Fruit fly (Drosophila melanogaster) Kc167 (cell line): ENCODE data around the gene CG5509.

Source experiments
- Myc ChIP-seq: fragments of >200 bp; optimal IDR thresholded peaks from 2 replicates; lab custom pipeline; 2017; ENCODE audit warnings: missing external identifiers
- Sin3A ChIP-seq: fragments of >200 bp; optimal IDR thresholded peaks from 2 replicates; lab custom pipeline; 2018; ENCODE audit warnings: missing external identifiers
- h ChIP-seq: fragments of >200 bp; optimal IDR thresholded peaks from 3 replicates; lab custom pipeline; 2018; ENCODE audit warnings: missing external identifiers
- insv ChIP-seq: fragments of >200 bp; optimal IDR thresholded peaks from 3 replicates; lab custom pipeline; 2018; ENCODE audit warnings: missing external identifiers
- psq ChIP-seq: fragments of >200 bp; optimal IDR thresholded peaks from 2 replicates; lab custom pipeline; 2017; ENCODE audit warnings: missing external identifiers
- ttk ChIP-seq: sonication (Bioruptor generic); optimal IDR thresholded peaks from 2 replicates; lab custom pipeline; 2017; ENCODE audit warnings: missing external identifiers

CG5509 gene

dm6 chr3R:12451888-12452514 lies at the start of gene CG5509:
Gene CG5509, plus strand, starts transcription at chr3R:12452464.
- TF ChIP-seq Myc (lab: Kevin White, UChicago): no peak
- no peak for TF ChIP-seq Sin3A (lab: Kevin White, UChicago)
- TF ChIP-seq psq: no peak

- TF ChIP-seq Myc (lab: Kevin White, UChicago): no peak
- no peak for TF ChIP-seq h (lab: Kevin White, UChicago)
- TF ChIP-seq insv (lab: Kevin White, UChicago): no peak
- no peak for TF ChIP-seq Sin3A (lab: Kevin White, UChicago)
- no peak for TF ChIP-seq psq
- TF ChIP-seq ttk (lab: Kevin White, UChicago): no peak
Measured at dm6 chr3R:12402935-12403334, 49.3 kb upstream of the CG5509 start.

DNA sequence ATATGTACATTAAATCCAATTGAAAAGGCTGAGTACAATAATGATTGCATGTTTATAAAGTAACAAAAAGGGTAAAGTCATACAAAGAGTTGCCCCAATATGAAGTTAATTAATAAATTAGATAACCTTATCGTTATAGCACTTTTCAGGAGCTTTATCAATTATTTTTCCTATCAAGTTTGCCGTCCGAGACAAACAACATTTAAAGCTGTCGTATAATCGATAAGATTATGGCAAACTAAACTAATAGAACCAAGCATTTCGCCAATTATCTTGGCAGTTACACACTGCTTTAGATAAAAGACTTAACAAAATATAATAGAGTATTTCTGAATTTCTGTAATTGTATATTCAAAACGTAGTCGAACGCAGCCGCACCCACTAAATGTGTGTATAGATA lies 47.1 kb upstream of the CG5509 start:
- no peak for TF ChIP-seq Sin3A (lab: Kevin White, UChicago)
- TF ChIP-seq Myc (lab: Kevin White, UChicago): no peak
- TF ChIP-seq insv (lab: Kevin White, UChicago): no peak
- TF ChIP-seq psq: no peak
- no peak for TF ChIP-seq ttk (lab: Kevin White, UChicago)
- no peak for TF ChIP-seq h (lab: Kevin White, UChicago)

- no peak for TF ChIP-seq Sin3A (lab: Kevin White, UChicago)
- no peak for TF ChIP-seq Myc (lab: Kevin White, UChicago)
- no peak for TF ChIP-seq h (lab: Kevin White, UChicago)
- TF ChIP-seq psq: no peak
- no peak for TF ChIP-seq ttk (lab: Kevin White, UChicago)
Measured at dm6 chr3R:12405928-12406234, 46.4 kb upstream of the CG5509 start, which contains the start of gene Cyp9f2. Gene Cyp9f2, minus strand, starts transcription at chr3R:12406028.

dm6 chr3R:12406235-12407196 lies 45.7 kb upstream of the CG5509 start, which contains the start of gene CG5167:
Gene CG5167, plus strand, starts transcription at chr3R:12406532.
- TF ChIP-seq psq: no peak
- no peak for TF ChIP-seq ttk (lab: Kevin White, UChicago)
- TF ChIP-seq Myc (lab: Kevin White, UChicago): no peak
- TF ChIP-seq h (lab: Kevin White, UChicago): no peak
- TF ChIP-seq Sin3A (lab: Kevin White, UChicago): no peak
- no peak for TF ChIP-seq insv (lab: Kevin White, UChicago)

DNA sequence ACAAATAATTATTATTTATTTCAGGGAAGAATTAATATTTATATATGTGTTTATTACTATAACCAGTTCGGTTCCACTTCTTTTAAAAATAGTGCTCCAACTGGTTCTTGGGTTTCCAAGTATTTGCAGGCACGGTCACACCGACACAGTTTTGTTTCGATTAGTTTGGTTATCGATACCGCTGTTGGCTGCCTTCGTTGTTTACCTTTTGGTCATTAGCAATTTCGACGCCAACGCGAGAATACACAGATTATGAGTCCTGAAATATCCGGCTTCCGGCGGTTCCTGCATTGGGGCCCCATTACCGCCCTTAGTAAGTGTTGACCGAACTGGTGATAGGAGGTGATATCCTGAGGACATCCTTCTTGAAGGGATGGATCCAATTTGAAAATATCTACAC lies 44.1 kb upstream of the CG5509 start, which contains the start of gene CG5196:
CG5196 (plus strand) TSS at position 157 of the 400 bp plus-strand sequence.
- TF ChIP-seq h (lab: Kevin White, UChicago) (no peak), psq (no peak), Sin3A (lab: Kevin White, UChicago) (no peak), Myc (lab: Kevin White, UChicago) (no peak), ttk (lab: Kevin White, UChicago) (no peak), insv (lab: Kevin White, UChicago) (no peak)

DNA sequence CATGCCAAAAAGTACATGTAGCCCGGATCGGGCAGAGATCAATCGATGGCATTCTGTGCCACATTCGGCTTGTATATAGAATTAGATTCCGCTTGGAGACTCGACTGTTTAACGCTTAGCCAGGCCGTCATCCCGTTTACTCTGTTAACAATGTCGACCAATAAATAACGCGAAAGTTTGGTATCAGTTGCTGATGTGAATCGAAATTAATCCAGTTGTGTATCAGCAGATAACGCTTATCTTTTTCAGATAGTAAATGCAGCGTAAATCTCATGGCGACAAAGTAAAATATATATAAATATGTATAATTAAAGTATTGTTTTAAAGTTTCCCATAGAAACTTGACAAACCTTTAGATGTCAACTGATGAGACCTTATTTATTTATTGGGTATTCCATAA lies 40.8 kb upstream of the CG5509 start:
- TF ChIP-seq Myc (lab: Kevin White, UChicago) (no peak), Sin3A (lab: Kevin White, UChicago) (no peak), psq (no peak), h (lab: Kevin White, UChicago) (no peak), insv (lab: Kevin White, UChicago) (no peak), ttk (lab: Kevin White, UChicago) (no peak)

- TF ChIP-seq ttk (lab: Kevin White, UChicago) (no peak), insv (lab: Kevin White, UChicago) (no peak), Myc (lab: Kevin White, UChicago) (no peak), Sin3A (lab: Kevin White, UChicago) (no peak), psq (no peak), h (lab: Kevin White, UChicago) (no peak)
Measured at dm6 chr3R:12413274-12413958, 38.8 kb upstream of the CG5509 start, which contains the start of the genes Dip-C and pps. Gene Dip-C, minus strand, starts transcription at chr3R:12413759. Gene pps, plus strand, starts transcription at chr3R:12413828.

DNA sequence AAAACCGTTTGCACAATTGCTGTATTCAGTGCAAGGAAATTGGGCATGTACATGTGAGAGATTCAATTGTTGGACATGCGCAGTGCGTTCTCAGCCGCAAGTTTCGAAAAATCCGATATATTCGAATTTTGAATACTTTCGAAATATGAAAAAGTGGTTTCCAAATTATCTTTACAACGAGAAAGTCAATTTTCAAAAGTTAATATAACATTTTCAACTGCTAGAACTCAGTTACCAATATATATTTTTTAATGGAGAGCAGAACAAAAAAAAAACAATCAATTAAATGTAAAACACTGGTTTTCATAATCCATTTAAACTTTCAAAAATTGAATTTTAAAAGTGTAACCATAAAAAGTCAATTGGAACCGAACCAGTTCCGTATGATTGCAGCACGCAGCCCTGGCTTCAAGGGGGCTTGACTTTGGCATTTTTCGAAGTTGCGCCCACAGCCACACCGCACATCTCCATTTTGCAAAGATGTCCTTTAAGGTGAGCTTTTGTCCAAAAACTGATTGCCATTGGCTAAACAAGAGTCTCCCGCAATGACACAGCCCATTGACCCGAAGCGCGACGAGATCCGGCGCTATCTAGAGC lies 29.8 kb upstream of the CG5509 start, which contains the start of the genes Scgbeta and CG17202:
Scgbeta (minus strand) TSS at position 51 of the 597 bp plus-strand sequence.
CG17202 (plus strand) TSS at position 390 of the 597 bp plus-strand sequence.
- TF ChIP-seq insv (lab: Kevin White, UChicago) (no peak), h (lab: Kevin White, UChicago) (no peak), ttk (lab: Kevin White, UChicago) (no peak), Myc (lab: Kevin White, UChicago) (no peak), psq (no peak)

DNA sequence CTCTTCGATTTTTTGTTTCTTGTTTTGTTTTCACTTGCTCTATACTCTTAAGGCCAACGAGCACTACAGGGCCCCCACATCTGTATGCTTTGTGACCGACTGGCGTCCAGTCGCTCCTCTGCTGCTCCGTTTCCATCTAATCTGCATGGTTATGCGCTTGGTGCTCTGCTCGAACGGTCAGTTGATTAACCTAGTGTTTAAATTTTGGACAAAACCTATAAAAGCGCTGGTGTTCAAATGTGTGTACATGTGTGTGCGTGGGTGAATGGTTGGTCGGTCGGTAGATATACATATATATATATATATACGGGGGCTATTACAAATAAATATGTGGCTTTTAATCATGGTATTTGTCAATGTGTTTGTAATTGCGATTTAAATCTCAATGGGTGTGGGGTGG lies 28.3 kb upstream of the CG5509 start:
- no peak for TF ChIP-seq psq
- TF ChIP-seq Myc (lab: Kevin White, UChicago): no peak
- no peak for TF ChIP-seq ttk (lab: Kevin White, UChicago)
- TF ChIP-seq h (lab: Kevin White, UChicago): no peak
- no peak for TF ChIP-seq insv (lab: Kevin White, UChicago)
- no peak for TF ChIP-seq Sin3A (lab: Kevin White, UChicago)
